Worm (Caenorhabditis elegans): Measurements from ENCODE around the gene C35C5.9.
A peak's percentile ranks its signal among the peaks of the same experiment; 100 is the strongest.

The C35C5.9 gene

ce11 chrX:11536408-11536807 is at the start of gene C35C5.9:
C35C5.9 (plus strand) TSS chrX:11536568.
- TF ChIP-seq ztf-11 (tag; optimal IDR thresholded peaks at IDR 0.05): no peak
- no peak for TF ChIP-seq ztf-1 (GFP tag; conservative IDR thresholded peaks at IDR 0.05)
- no peak for TF ChIP-seq aly-2 (tag; optimal IDR thresholded peaks at IDR 0.05)
- no peak for TF ChIP-seq fos-1 (tag; optimal IDR thresholded peaks at IDR 0.05)
- peak; percentile 34 for TF ChIP-seq nhr-25 (tag; optimal IDR thresholded peaks at IDR 0.05)
- peak; percentile 43 for TF ChIP-seq sma-3 (GFP tag; optimal IDR thresholded peaks at IDR 0.05)
- TF ChIP-seq dmd-4 (tag; optimal IDR thresholded peaks at IDR 0.05): no peak
- no peak for TF ChIP-seq egl-27 (tag; optimal IDR thresholded peaks at IDR 0.05)
- no peak for TF ChIP-seq snpc-4 (tag; optimal IDR thresholded peaks at IDR 0.05)
- TF ChIP-seq nhr-21 (tag; optimal IDR thresholded peaks at IDR 0.05): peak; percentile 2
- TF ChIP-seq mdl-1 (tag; optimal IDR thresholded peaks at IDR 0.05): no peak
- TF ChIP-seq unc-62 (GFP tag; optimal IDR thresholded peaks at IDR 0.05): no peak
- TF ChIP-seq sma-9 (GFP tag; optimal IDR thresholded peaks at IDR 0.05): no peak
- no peak for TF ChIP-seq sma-9 (tag; optimal IDR thresholded peaks at IDR 0.05)
- no peak for TF ChIP-seq nhr-237 (tag; optimal IDR thresholded peaks at IDR 0.05)
- TF ChIP-seq ZK546.5 (tag; optimal IDR thresholded peaks at IDR 0.05): no peak
- TF ChIP-seq nhr-129 (tag; optimal IDR thresholded peaks at IDR 0.05): peak; percentile 1

ce11 chrX:11487484-11487883 is 48.9 kb upstream of the C35C5.9 start, which contains the start of gene spp-9:
spp-9 (plus strand) TSS chrX:11487784.
- no peak for TF ChIP-seq Y55F3AM.14 (GFP tag; optimal IDR thresholded peaks at IDR 0.05)
- no peak for TF ChIP-seq mdl-1 (tag; optimal IDR thresholded peaks at IDR 0.05)

ce11 chrX:11489830-11490229 is 46.5 kb upstream of the C35C5.9 start, which contains the start of gene spp-21:
spp-21 (plus strand) TSS chrX:11490130.
- no peak for TF ChIP-seq snpc-4 (tag; optimal IDR thresholded peaks at IDR 0.05)
- TF ChIP-seq egl-27 (tag; optimal IDR thresholded peaks at IDR 0.05): no peak

DNA sequence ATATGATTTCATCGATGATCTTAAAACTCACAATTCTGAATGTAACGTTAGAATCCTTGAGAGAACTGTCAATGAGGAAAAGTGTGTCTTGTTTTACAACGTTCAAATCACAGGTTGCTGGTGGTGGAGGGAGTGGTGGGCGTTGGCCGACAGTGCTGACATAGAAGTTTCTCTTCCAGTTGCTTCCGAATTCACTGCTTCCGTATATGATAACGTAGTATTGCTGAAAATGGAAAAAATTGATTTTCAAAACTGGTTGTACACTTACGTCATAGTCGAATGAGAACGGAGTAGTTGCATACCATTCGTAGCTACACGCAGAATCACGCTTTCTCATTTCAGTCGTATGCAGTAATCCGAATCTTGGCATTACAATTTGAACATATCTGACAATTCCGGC is 44.5 kb upstream of the C35C5.9 start:
- TF ChIP-seq R02D3.7 (tag; optimal IDR thresholded peaks at IDR 0.05) (no peak), ZK546.5 (tag; optimal IDR thresholded peaks at IDR 0.05) (no peak), fos-1 (tag; optimal IDR thresholded peaks at IDR 0.05) (no peak), ztf-4 (tag; optimal IDR thresholded peaks at IDR 0.05) (no peak), alr-1 (tag; optimal IDR thresholded peaks at IDR 0.05) (no peak), lin-13 (GFP tag; optimal IDR thresholded peaks at IDR 0.05) (no peak), elt-1 (tag; optimal IDR thresholded peaks at IDR 0.05) (no peak), ztf-1 (GFP tag; conservative IDR thresholded peaks at IDR 0.05) (no peak), sma-3 (GFP tag; optimal IDR thresholded peaks at IDR 0.05) (no peak), nhr-21 (tag; optimal IDR thresholded peaks at IDR 0.05) (no peak)

DNA sequence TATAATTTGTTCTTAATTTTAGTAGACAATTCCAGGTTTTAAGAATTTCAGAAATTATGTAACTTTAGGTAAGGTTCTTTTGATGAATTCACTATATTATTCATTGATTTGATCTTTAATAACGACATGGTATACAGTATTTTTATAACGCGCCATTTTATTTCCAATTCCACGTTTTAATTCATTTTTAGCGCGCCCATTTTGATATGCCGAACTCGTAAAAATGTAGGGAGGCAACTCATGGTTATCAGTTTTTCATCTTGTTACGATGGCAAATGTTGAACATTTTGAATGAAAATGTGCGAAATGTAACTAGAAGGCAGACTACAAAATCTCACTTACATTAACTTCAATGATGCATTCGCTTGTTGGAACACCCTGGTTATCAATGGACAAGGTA is 37.5 kb upstream of the C35C5.9 start:
- peak; percentile 24 for TF ChIP-seq crh-2 (tag; optimal IDR thresholded peaks at IDR 0.05)
- no peak for TF ChIP-seq nhr-237 (tag; optimal IDR thresholded peaks at IDR 0.05)
- TF ChIP-seq ceh-16 (tag; optimal IDR thresholded peaks at IDR 0.05): no peak
- no peak for TF ChIP-seq elt-3 (tag; optimal IDR thresholded peaks at IDR 0.05)
- no peak for TF ChIP-seq sem-4 (tag; optimal IDR thresholded peaks at IDR 0.05)
- no peak for TF ChIP-seq lin-39 (tag; optimal IDR thresholded peaks at IDR 0.05)
- peak; percentile 52 for TF ChIP-seq fos-1 (tag; optimal IDR thresholded peaks at IDR 0.05)
- no peak for TF ChIP-seq gmeb-1 (tag; optimal IDR thresholded peaks at IDR 0.05)
- no peak for TF ChIP-seq C34F6.9 (tag; optimal IDR thresholded peaks at IDR 0.05)

DNA sequence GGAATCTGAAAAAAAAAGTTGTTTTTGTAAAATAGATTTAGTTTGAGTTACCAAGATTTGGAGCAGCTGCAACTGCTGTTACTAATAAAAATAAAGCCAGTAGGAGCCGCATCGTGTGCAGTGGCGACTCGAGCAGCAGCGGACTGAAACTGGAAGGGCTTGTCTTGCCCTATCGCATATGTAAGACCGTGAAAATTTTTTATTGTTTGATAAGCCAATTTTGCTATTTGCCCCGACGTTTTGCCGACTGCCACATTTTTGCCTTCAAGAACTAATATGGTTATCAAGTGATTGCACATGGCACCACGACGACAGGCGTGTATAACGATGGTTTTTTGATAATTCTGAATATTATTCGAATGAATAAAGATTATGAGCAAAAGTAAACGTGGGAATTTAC is 36.6 kb upstream of the C35C5.9 start, which contains the start of gene T25C12.3:
Gene T25C12.3 (minus strand): TSS at position 262 of the 400 bp plus-strand sequence.
- TF ChIP-seq sma-3 (GFP tag; optimal IDR thresholded peaks at IDR 0.05) (no peak), elt-1 (tag; optimal IDR thresholded peaks at IDR 0.05) (no peak), ZK546.5 (tag; optimal IDR thresholded peaks at IDR 0.05) (no peak), fos-1 (tag; optimal IDR thresholded peaks at IDR 0.05) (peak; percentile 55), mbf-1 (tag; optimal IDR thresholded peaks at IDR 0.05) (no peak), zag-1 (tag; optimal IDR thresholded peaks at IDR 0.05) (no peak)

- TF ChIP-seq fos-1 (tag; optimal IDR thresholded peaks at IDR 0.05): peak; percentile 79
- no peak for TF ChIP-seq F13H6.1 (tag; optimal IDR thresholded peaks at IDR 0.05)
- no peak for TF ChIP-seq nhr-21 (tag; optimal IDR thresholded peaks at IDR 0.05)
- TF ChIP-seq crh-2 (tag; optimal IDR thresholded peaks at IDR 0.05): peak; percentile 34
- TF ChIP-seq elt-3 (tag; optimal IDR thresholded peaks at IDR 0.05): no peak
- TF ChIP-seq R02D3.7 (tag; optimal IDR thresholded peaks at IDR 0.05): no peak
- no peak for TF ChIP-seq ama-1 (optimal IDR thresholded peaks at IDR 0.05)
- no peak for TF ChIP-seq nhr-25 (tag; optimal IDR thresholded peaks at IDR 0.05)
These were observed 35.8 kb upstream of the C35C5.9 start for ce11 chrX:11500589-11500988.
